Worm (Caenorhabditis elegans): ENCODE results near the gene Y62F5A.10.

DNA sequence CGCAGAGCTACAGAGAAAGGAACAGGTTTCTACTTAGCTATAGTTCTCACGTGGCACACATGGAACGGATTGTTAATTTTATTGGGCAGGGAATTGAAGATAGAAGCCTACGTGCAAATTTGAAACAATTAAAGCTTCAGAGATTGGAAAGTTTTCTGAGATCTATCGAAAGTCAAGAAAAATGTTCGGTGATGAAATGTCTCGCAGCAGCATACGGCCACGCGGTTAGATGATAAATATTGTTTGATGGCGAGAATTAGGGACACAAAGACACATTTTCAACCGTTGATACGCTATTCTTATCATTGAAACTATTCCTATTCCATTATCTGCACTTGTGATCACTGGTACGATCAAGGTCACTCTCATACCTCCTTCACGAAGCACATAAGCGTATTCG lies 48.9 kb upstream of the Y62F5A.10 start:
- no peak for TF ChIP-seq nhr-11 (tag; optimal IDR thresholded peaks at IDR 0.05)
- TF ChIP-seq unc-62 (GFP tag; optimal IDR thresholded peaks at IDR 0.05 in 1 of 2): no peak
- TF ChIP-seq unc-62 (tag; optimal IDR thresholded peaks at IDR 0.05): no peak
- no peak for TF ChIP-seq dmd-8 (GFP tag; IDR thresholded peaks at IDR 0.05)
